Fruit fly (Drosophila melanogaster) whole organism, wandering third instar larva: ENCODE results near the gene CG14135.

Experiments used
- CrebA ChIP-seq: fragments of 200-800 bp; sonication (Bioruptor generic); optimal IDR thresholded peaks from 2 replicates; lab custom pipeline; 2016; ENCODE audit warnings: missing biosample characterization, mild to moderate bottlenecking, missing genetic modification characterization, borderline replicate concordance
- Dif ChIP-seq: fragments of 200-275, 200-300 bp; sonication (Bioruptor generic); optimal IDR thresholded peaks from 2 replicates; lab custom pipeline; 2018; ENCODE audit warnings: missing biosample characterization, missing genetic modification characterization; ENCODE audit not compliant: partially characterized antibody
- Hnf4 ChIP-seq: fragments of 200-800 bp; sonication (Bioruptor generic); optimal IDR thresholded peaks from 2 replicates; lab custom pipeline; 2016; ENCODE audit warnings: missing biosample characterization, mild to moderate bottlenecking, missing genetic modification characterization
- Hr78 ChIP-seq: fragments of >200 bp; optimal IDR thresholded peaks from 2 replicates; lab custom pipeline; 2017; ENCODE audit warnings: missing biosample characterization, missing genetic modification characterization
- Myc ChIP-seq: fragments of >200 bp; optimal IDR thresholded peaks from 2 replicates; lab custom pipeline; 2017
- OdsH ChIP-seq: fragments of 200-800 bp; sonication (Bioruptor generic); optimal IDR thresholded peaks from 2 replicates; lab custom pipeline; 2016; ENCODE audit warnings: missing biosample characterization, mild to moderate bottlenecking, missing genetic modification characterization
- br ChIP-seq: fragments of 200-800 bp; sonication (Bioruptor generic); optimal IDR thresholded peaks from 2 replicates; lab custom pipeline; 2016; ENCODE audit warnings: missing biosample characterization, missing genetic modification characterization
- brk ChIP-seq: fragments of 200-800 bp; sonication (Bioruptor generic); optimal IDR thresholded peaks from 2 replicates; lab custom pipeline; 2016; ENCODE audit warnings: missing biosample characterization, mild to moderate bottlenecking, missing genetic modification characterization
- h ChIP-seq: fragments of 200-800 bp; sonication (Bioruptor generic); optimal IDR thresholded peaks from 3 replicates; lab custom pipeline; 2016; ENCODE audit warnings: missing biosample characterization, mild to moderate bottlenecking, missing genetic modification characterization
- lola ChIP-seq: fragments of >200 bp; optimal IDR thresholded peaks from 2 replicates; lab custom pipeline; 2017; ENCODE audit warnings: missing biosample characterization, missing genetic modification characterization
- pan ChIP-seq: fragments of >200 bp; optimal IDR thresholded peaks from 2 replicates; lab custom pipeline; 2017
- tai ChIP-seq: sonication (Bioruptor generic); optimal IDR thresholded peaks from 2 replicates; lab custom pipeline; 2016; ENCODE audit warnings: missing biosample characterization, missing genetic modification characterization
- usp ChIP-seq: fragments of >200 bp; optimal IDR thresholded peaks from 2 replicates; lab custom pipeline; 2017; ENCODE audit warnings: missing biosample characterization, missing genetic modification characterization

- TF ChIP-seq brk (GFP tag; lab: Kevin White, UChicago) (no peak), Hnf4 (no peak), CrebA (GFP tag; lab: Kevin White, UChicago) (no peak), lola (GFP tag; lab: Kevin White, UChicago) (no peak), Dif (no peak), pan (lab: Kevin White, UChicago) (no peak), tai (GFP tag; lab: Kevin White, UChicago) (no peak), Hr78 (GFP tag; lab: Kevin White, UChicago) (no peak), h (GFP tag; lab: Kevin White, UChicago) (no peak), OdsH (GFP tag; lab: Kevin White, UChicago) (no peak), Myc (lab: Kevin White, UChicago) (no peak), br (GFP tag; lab: Kevin White, UChicago) (no peak), usp (no peak)
These were observed 13.0 kb upstream of the CG14135 start for dm6 chr3L:11678313-11678817.
